Fruit fly (Drosophila melanogaster) whole organism, pupa: ENCODE results near the gene RpS10a.

ENCODE experiments used
- CG10348 ChIP-seq: fragments of 200-800 bp; sonication (Bioruptor generic); IDR thresholded peaks from 2 replicates; pipeline ENCODE4 v1.3.6; 2022; ENCODE audit warnings: missing biosample characterization, missing genetic modification characterization
- CG12605 ChIP-seq: fragments of 200-800 bp; sonication (Bioruptor generic); IDR thresholded peaks from 2 replicates; pipeline ENCODE4 v1.3.6; 2022; ENCODE audit warnings: missing biosample characterization, missing genetic modification characterization
- CG13204 ChIP-seq: fragments of 200-800 bp; sonication (Bioruptor generic); optimal IDR thresholded peaks from 2 replicates; lab custom pipeline; 2018; ENCODE audit warnings: missing biosample characterization, mild to moderate bottlenecking, missing genetic modification characterization, moderate library complexity
- CG14655 ChIP-seq: fragments of 200-800 bp; sonication (Bioruptor generic); optimal IDR thresholded peaks from 3 replicates; lab custom pipeline; 2017; ENCODE audit warnings: mild to moderate bottlenecking, missing biosample characterization, missing genetic modification reagents, missing genetic modification characterization
- CG15710 ChIP-seq: fragments of 200-800 bp; sonication (Bioruptor generic); optimal IDR thresholded peaks from 2 replicates; lab custom pipeline; 2018; ENCODE audit warnings: missing biosample characterization, mild to moderate bottlenecking, missing genetic modification characterization, moderate library complexity
- CG17806 ChIP-seq: fragments of 200-800 bp; sonication (Bioruptor generic); optimal IDR thresholded peaks from 2 replicates; lab custom pipeline; 2018; ENCODE audit warnings: missing biosample characterization, mild to moderate bottlenecking, missing genetic modification characterization, moderate library complexity
- CG32121 ChIP-seq: fragments of 200-800 bp; sonication (Bioruptor generic); IDR thresholded peaks from 2 replicates; pipeline ENCODE4 v1.3.6; 2022; ENCODE audit warnings: missing biosample characterization, missing genetic modification characterization
- CG34367 ChIP-seq: fragments of 200-800 bp; sonication (Bioruptor generic); optimal IDR thresholded peaks from 2 replicates; lab custom pipeline; 2018; ENCODE audit warnings: missing biosample characterization, mild to moderate bottlenecking, missing genetic modification characterization
- CG4496 ChIP-seq: fragments of 200-800 bp; sonication (Bioruptor generic); IDR thresholded peaks from 3 replicates; pipeline ENCODE4 v1.3.6; 2022; ENCODE audit warnings: missing biosample characterization, missing genetic modification characterization
- CG8159 ChIP-seq: fragments of 200-800 bp; sonication (Bioruptor generic); optimal IDR thresholded peaks from 3 replicates; lab custom pipeline; 2018; ENCODE audit warnings: missing biosample characterization, mild to moderate bottlenecking, missing genetic modification characterization, moderate library complexity
- CG8301 ChIP-seq: fragments of 200-800 bp; sonication (Bioruptor generic); optimal IDR thresholded peaks from 2 replicates; lab custom pipeline; 2018; ENCODE audit warnings: missing biosample characterization, mild to moderate bottlenecking, missing genetic modification characterization
- CG9948 ChIP-seq: fragments of 200-800 bp; sonication (Bioruptor generic); optimal IDR thresholded peaks from 2 replicates; lab custom pipeline; 2018; ENCODE audit warnings: missing biosample characterization, mild to moderate bottlenecking, missing genetic modification characterization, moderate library complexity
- D1 ChIP-seq: fragments of 200-800 bp; sonication (Bioruptor generic); optimal IDR thresholded peaks from 2 replicates; lab custom pipeline; 2018; ENCODE audit warnings: missing biosample characterization, mild to moderate bottlenecking, missing genetic modification characterization, moderate library complexity
- EcR ChIP-seq: fragments of 200-800 bp; sonication (Bioruptor generic); optimal IDR thresholded peaks from 3 replicates; lab custom pipeline; 2019; ENCODE audit warnings: missing biosample characterization, missing genetic modification characterization, mild to moderate bottlenecking, moderate library complexity, missing genetic modification reagents
- Ets98B ChIP-seq: fragments of 200-800 bp; sonication (Bioruptor generic); IDR thresholded peaks from 2 replicates; pipeline ENCODE4 v1.3.6; 2022; ENCODE audit warnings: missing biosample characterization, missing genetic modification characterization
- Pif1A ChIP-seq: fragments of 200-800 bp; sonication (Bioruptor generic); optimal IDR thresholded peaks from 3 replicates; lab custom pipeline; 2016; ENCODE audit warnings: missing biosample characterization, missing genetic modification characterization
- Pif1B ChIP-seq: fragments of 200-800 bp; sonication (Bioruptor generic); optimal IDR thresholded peaks from 3 replicates; lab custom pipeline; 2016; ENCODE audit warnings: missing biosample characterization, missing genetic modification characterization
- Snoo ChIP-seq: fragments of 200-800 bp; sonication (Bioruptor generic); optimal IDR thresholded peaks from 3 replicates; lab custom pipeline; 2017; ENCODE audit warnings: missing biosample characterization, mild to moderate bottlenecking, missing genetic modification characterization, inconsistent platforms
- fd96Ca ChIP-seq: fragments of 200-800 bp; sonication (Bioruptor generic); IDR thresholded peaks from 3 replicates; pipeline ENCODE4 v1.3.6; 2022; ENCODE audit warnings: missing biosample characterization, missing genetic modification characterization
- gl ChIP-seq: fragments of 200-800 bp; sonication (Bioruptor generic); optimal IDR thresholded peaks from 2 replicates; lab custom pipeline; 2018; ENCODE audit warnings: missing biosample characterization, mild to moderate bottlenecking, missing genetic modification characterization
- rn ChIP-seq: fragments of 200-800 bp; sonication (Bioruptor generic); IDR thresholded peaks from 2 replicates; pipeline ENCODE4 v1.3.6; 2022; ENCODE audit warnings: missing biosample characterization, missing genetic modification characterization

Gene RpS10a

dm6 chr3R:27607218-27607929 is 45.2 kb upstream of the RpS10a start, which contains the start of the genes dsd and Tusp:
Gene dsd, minus strand, starts transcription at chr3R:27607396.
Gene Tusp, plus strand, starts transcription at chr3R:27607879.
- TF ChIP-seq CG10348 (GFP tag; lab: Robert Waterston, UW) (0 out of 2 replicates have a peak, but pooled peaks have one; percentile 12), Snoo (tag; lab: Kevin White, UChicago) (peak; percentile 50), Ets98B (GFP tag; lab: Robert Waterston, UW) (peak; percentile 62), gl (tag; lab: Kevin White, UChicago) (no peak), CG17806 (tag; lab: Kevin White, UChicago) (peak; percentile 37), CG13204 (GFP tag; lab: Kevin White, UChicago) (no peak), Pif1B (GFP tag; lab: Kevin White, UChicago) (peak; percentile 47), CG12605 (no peak), EcR (GFP tag; lab: Kevin White, UChicago) (no peak), CG9948 (tag; lab: Kevin White, UChicago) (peak; percentile 3), CG4496 (GFP tag; lab: Robert Waterston, UW) (peak; percentile 81), CG15710 (tag; lab: Kevin White, UChicago) (peak; percentile 64), CG34367 (peak; percentile 30), rn (GFP tag; lab: Robert Waterston, UW) (peak; percentile 38; the same call in 1 of the 2 replicates), CG32121 (GFP tag; lab: Robert Waterston, UW) (peak; percentile 59), D1 (no peak), Pif1A (peak; percentile 44), CG8159 (tag; lab: Kevin White, UChicago) (peak; percentile 52), CG14655 (GFP tag; lab: Kevin White, UChicago) (peak; percentile 68), fd96Ca (GFP tag; lab: Robert Waterston, UW) (peak; percentile 56; the same call in 2 of the 3 replicates), CG8301 (tag; lab: Kevin White, UChicago) (peak; percentile 32)

DNA sequence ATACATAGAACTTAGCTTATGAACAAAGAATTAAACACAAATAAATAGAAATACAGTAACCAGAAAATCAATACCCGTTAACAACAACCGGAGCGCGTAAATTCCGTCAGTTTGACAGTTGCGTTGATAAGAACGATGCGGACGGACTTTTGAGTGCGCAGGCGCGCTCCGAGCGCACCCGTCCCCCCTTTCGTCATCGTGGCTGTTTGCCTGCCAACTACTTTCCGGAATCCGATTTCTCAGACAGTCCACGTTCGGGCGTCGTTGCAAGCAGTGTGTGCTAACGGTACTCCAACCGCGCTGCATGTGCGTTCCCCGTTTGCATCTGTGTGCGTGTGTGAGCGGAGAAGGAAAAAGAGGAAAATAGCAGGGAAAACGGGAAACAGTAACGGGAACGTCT is 44.6 kb upstream of the RpS10a start:
- TF ChIP-seq Ets98B (GFP tag; lab: Robert Waterston, UW) = 0 out of 2 replicates have a peak, but pooled peaks have one; percentile 13
- no peak for TF ChIP-seq CG12605

DNA sequence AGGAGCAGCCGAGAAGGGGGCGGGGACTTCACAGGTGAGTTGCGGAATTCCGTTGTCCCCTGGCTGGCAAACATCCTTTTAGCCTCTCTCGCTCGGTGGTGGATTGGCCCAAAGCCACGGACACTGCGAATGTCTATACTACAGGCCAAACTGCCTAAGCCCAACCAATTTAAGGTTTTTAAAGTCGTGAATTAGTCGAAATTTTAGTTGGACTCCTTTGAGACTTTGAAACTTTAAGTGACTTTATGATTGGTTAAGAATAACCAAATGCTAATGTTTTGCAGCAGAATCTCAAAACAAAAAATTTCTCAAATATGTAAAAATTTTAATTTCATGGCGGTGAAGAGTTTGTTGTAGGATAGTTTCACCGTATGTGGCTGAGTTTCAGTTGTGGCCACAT is 44.0 kb upstream of the RpS10a start:
- TF ChIP-seq fd96Ca (GFP tag; lab: Robert Waterston, UW) (0 out of 3 replicates have a peak, but pooled peaks have one; percentile 8), CG9948 (tag; lab: Kevin White, UChicago) (no peak)

- TF ChIP-seq Pif1A (no peak), CG14655 (GFP tag; lab: Kevin White, UChicago) (no peak), CG8301 (tag; lab: Kevin White, UChicago) (no peak), rn (GFP tag; lab: Robert Waterston, UW) (no peak), D1 (no peak), Ets98B (GFP tag; lab: Robert Waterston, UW) (no peak), CG10348 (GFP tag; lab: Robert Waterston, UW) (no peak), EcR (GFP tag; lab: Kevin White, UChicago) (no peak), fd96Ca (GFP tag; lab: Robert Waterston, UW) (no peak)
- TF ChIP-seq, all 21 proteins: peak for 0
These were observed 43.2 kb upstream of the RpS10a start for dm6 chr3R:27609118-27610042.

dm6 chr3R:27610622-27611021 is 41.9 kb upstream of the RpS10a start:
- TF ChIP-seq CG8159 (tag; lab: Kevin White, UChicago) = no peak
- TF ChIP-seq D1 = no peak
- no peak for TF ChIP-seq EcR (GFP tag; lab: Kevin White, UChicago)
- TF ChIP-seq CG34367 = no peak
- TF ChIP-seq CG9948 (tag; lab: Kevin White, UChicago) = no peak
- no peak for TF ChIP-seq Snoo (tag; lab: Kevin White, UChicago)
- no peak for TF ChIP-seq Ets98B (GFP tag; lab: Robert Waterston, UW)
- no peak for TF ChIP-seq CG13204 (GFP tag; lab: Kevin White, UChicago)
- TF ChIP-seq Pif1A = no peak
- TF ChIP-seq CG12605 = no peak
- no peak for TF ChIP-seq rn (GFP tag; lab: Robert Waterston, UW)
- no peak for TF ChIP-seq Pif1B (GFP tag; lab: Kevin White, UChicago)
- no peak for TF ChIP-seq CG14655 (GFP tag; lab: Kevin White, UChicago)
- TF ChIP-seq CG4496 (GFP tag; lab: Robert Waterston, UW) = no peak
- TF ChIP-seq CG10348 (GFP tag; lab: Robert Waterston, UW) = no peak
- TF ChIP-seq gl (tag; lab: Kevin White, UChicago) = no peak
- TF ChIP-seq CG32121 (GFP tag; lab: Robert Waterston, UW) = no peak
- TF ChIP-seq fd96Ca (GFP tag; lab: Robert Waterston, UW) = no peak
- no peak for TF ChIP-seq CG15710 (tag; lab: Kevin White, UChicago)
